Worm (Caenorhabditis elegans) whole organism, L1 larva: ENCODE results near the gene col-119.

Source experiments
- C16A3.4 ChIP-seq: fragments of 150-350 bp; optimal IDR thresholded peaks from 2 replicates; lab custom pipeline; 2014; ENCODE audit warnings: missing biosample characterization, missing genetic modification characterization
- F16B12.6 ChIP-seq: fragments of 150-350 bp; optimal IDR thresholded peaks from 2 replicates; lab custom pipeline; 2014; ENCODE audit warnings: missing biosample characterization, missing genetic modification characterization
- Y116A8C.19 ChIP-seq: sonication (generic microtip); optimal IDR thresholded peaks from 2 replicates; lab custom pipeline; 2016; ENCODE audit warnings: missing compliant biosample characterization, missing genetic modification characterization, borderline replicate concordance
- aly-2 ChIP-seq: fragments of 150-350 bp; optimal IDR thresholded peaks from 2 replicates; lab custom pipeline; 2014; ENCODE audit warnings: missing biosample characterization, missing genetic modification characterization
- ces-1 ChIP-seq: fragments of 150-350 bp; optimal IDR thresholded peaks from 2 replicates; lab custom pipeline; 2014; ENCODE audit warnings: missing biosample characterization, missing genetic modification reagents, missing genetic modification characterization
- dpl-1 ChIP-seq, 3 experiments: fragments of 150-350 bp in 2 of 3; sonication (generic microtip) in 1 of 3; optimal IDR thresholded peaks; 2 replicates each; lab custom pipeline; 2014 to 2017; ENCODE audit warnings: missing biosample characterization in 3 of 3, missing genetic modification characterization in 3 of 3, missing genetic modification reagents in 3 of 3
- efl-1 ChIP-seq, 4 experiments: fragments of 150-350 bp; optimal IDR thresholded peaks in 3 of 4; peaks in 1 of 4; 1 replicate in 1 of 4; 2 replicates in 3 of 4; lab custom pipeline; 2014; ENCODE audit warnings: missing biosample characterization in 2 of 4, missing genetic modification characterization in 2 of 4, missing genetic modification reagents in 2 of 4
- egl-27 ChIP-seq, 2 experiments: fragments of 150-350 bp in 1 of 2; sonication (generic microtip); optimal IDR thresholded peaks; 3 replicates each; lab custom pipeline; 2017 to 2018; ENCODE audit warnings: missing biosample characterization in 2 of 2, missing genetic modification characterization in 2 of 2, missing genetic modification reagents in 2 of 2
- elt-3 ChIP-seq, 6 experiments: fragments of 150-350 bp in 1 of 6; sonication (generic microtip); optimal IDR thresholded peaks; 2 replicates each; lab custom pipeline; 2017 to 2018; ENCODE audit warnings: missing biosample characterization in 6 of 6, missing genetic modification characterization in 6 of 6, inconsistent platforms in 1 of 6
- ets-5 ChIP-seq: fragments of 200-800 bp; sonication (Bioruptor generic); IDR thresholded peaks from 2 replicates; pipeline ENCODE4 v1.3.6; 2022; ENCODE audit warnings: missing genetic modification characterization, missing compliant biosample characterization
- fkh-4 ChIP-seq: sonication (generic microtip); optimal IDR thresholded peaks from 2 replicates; lab custom pipeline; 2016; ENCODE audit warnings: missing compliant biosample characterization, missing genetic modification characterization, borderline replicate concordance
- fos-1 ChIP-seq: fragments of 150-350 bp; optimal IDR thresholded peaks from 2 replicates; lab custom pipeline; 2014; ENCODE audit warnings: missing biosample characterization, missing genetic modification characterization
- jun-1 ChIP-seq: fragments of 150-350 bp; optimal IDR thresholded peaks from 2 replicates; lab custom pipeline; 2014; ENCODE audit warnings: missing biosample characterization, missing genetic modification reagents, missing genetic modification characterization
- lin-14 ChIP-seq: fragments of 200-800 bp; sonication (Bioruptor generic); optimal IDR thresholded peaks from 2 replicates; lab custom pipeline; 2018; ENCODE audit warnings: mild to moderate bottlenecking, missing genetic modification characterization, moderate library complexity, missing compliant biosample characterization
- lin-35 ChIP-seq, 2 experiments: fragments of 150-350 bp; optimal IDR thresholded peaks; 2 replicates each; lab custom pipeline; 2014; ENCODE audit warnings: missing biosample characterization in 2 of 2, missing genetic modification characterization in 2 of 2, missing genetic modification reagents in 2 of 2
- lin-39 ChIP-seq: fragments of 150-350 bp; optimal IDR thresholded peaks from 2 replicates; lab custom pipeline; 2014; ENCODE audit warnings: missing biosample characterization, missing genetic modification reagents, missing genetic modification characterization
- lir-3 ChIP-seq: sonication (generic microtip); optimal IDR thresholded peaks from 2 replicates; lab custom pipeline; 2016; ENCODE audit warnings: mild to moderate bottlenecking, missing genetic modification characterization, moderate library complexity, missing compliant biosample characterization; ENCODE audit not compliant: poor library complexity
- lsy-2 ChIP-seq, 2 experiments: fragments of 150-350 bp; optimal IDR thresholded peaks; 2 replicates each; lab custom pipeline; 2014; ENCODE audit warnings: missing biosample characterization in 2 of 2, missing genetic modification characterization in 2 of 2
- mab-9 ChIP-seq: fragments of 200-800 bp; sonication (Bioruptor generic); IDR thresholded peaks from 2 replicates; pipeline ENCODE4 v1.3.6; 2022; ENCODE audit warnings: missing genetic modification reagents, missing genetic modification characterization, missing compliant biosample characterization
- mdl-1 ChIP-seq, 2 experiments: fragments of 150-350 bp; optimal IDR thresholded peaks; 2 replicates each; lab custom pipeline; 2014 to 2017; ENCODE audit warnings: missing biosample characterization in 2 of 2, missing genetic modification characterization in 2 of 2, inconsistent platforms in 1 of 2
- nhr-19 ChIP-seq: fragments of 200-800 bp; sonication (Bioruptor generic); conservative IDR thresholded peaks from 2 replicates; pipeline ENCODE4 v1.3.6; 2022; ENCODE audit warnings: missing genetic modification characterization, missing compliant biosample characterization
- nhr-20 ChIP-seq: sonication (generic microtip); optimal IDR thresholded peaks from 2 replicates; lab custom pipeline; 2016; ENCODE audit warnings: mild to moderate bottlenecking, missing genetic modification characterization, missing compliant biosample characterization
- nhr-47 ChIP-seq: sonication (generic microtip); optimal IDR thresholded peaks from 2 replicates; lab custom pipeline; 2016; ENCODE audit warnings: mild to moderate bottlenecking, missing genetic modification characterization, moderate library complexity, missing compliant biosample characterization
- nhr-71 ChIP-seq: sonication (generic microtip); optimal IDR thresholded peaks from 2 replicates; lab custom pipeline; 2016; ENCODE audit warnings: mild to moderate bottlenecking, missing genetic modification characterization, moderate library complexity, missing compliant biosample characterization
- nhr-77 ChIP-seq: fragments of 150-350 bp; optimal IDR thresholded peaks from 2 replicates; lab custom pipeline; 2014; ENCODE audit warnings: missing biosample characterization, missing genetic modification characterization
- rnt-1 ChIP-seq: sonication (generic microtip); optimal IDR thresholded peaks from 2 replicates; lab custom pipeline; 2016; ENCODE audit warnings: mild to moderate bottlenecking, missing genetic modification characterization, moderate library complexity, missing compliant biosample characterization
- skn-1 ChIP-seq: fragments of 150-350 bp; optimal IDR thresholded peaks from 2 replicates; lab custom pipeline; 2014; ENCODE audit warnings: missing biosample characterization, missing genetic modification characterization
- snu-23 ChIP-seq: sonication (generic microtip); optimal IDR thresholded peaks from 2 replicates; lab custom pipeline; 2016; ENCODE audit warnings: missing genetic modification characterization, missing compliant biosample characterization
- sptf-1 ChIP-seq: fragments of 150-350 bp; optimal IDR thresholded peaks from 2 replicates; lab custom pipeline; 2014; ENCODE audit warnings: missing biosample characterization, missing genetic modification characterization
- swsn-7 ChIP-seq: sonication (generic microtip); optimal IDR thresholded peaks from 2 replicates; lab custom pipeline; 2016; ENCODE audit warnings: missing genetic modification characterization, missing compliant biosample characterization
- tbx-2 ChIP-seq: sonication (generic microtip); optimal IDR thresholded peaks from 2 replicates; lab custom pipeline; 2016; ENCODE audit warnings: missing genetic modification characterization, missing compliant biosample characterization
- unc-130 ChIP-seq: fragments of 150-350 bp; optimal IDR thresholded peaks from 2 replicates; lab custom pipeline; 2017; ENCODE audit warnings: missing biosample characterization, missing genetic modification characterization, inconsistent platforms
- unc-30 ChIP-seq: sonication (generic microtip); optimal IDR thresholded peaks from 2 replicates; lab custom pipeline; 2017; ENCODE audit warnings: missing biosample characterization, missing genetic modification characterization
- unc-98 ChIP-seq: fragments of 200-800 bp; sonication (Bioruptor generic); IDR thresholded peaks from 2 replicates; pipeline ENCODE4 v1.3.6; 2022; ENCODE audit warnings: missing genetic modification characterization, missing compliant biosample characterization
- vab-15 ChIP-seq: sonication (generic microtip); optimal IDR thresholded peaks from 2 replicates; lab custom pipeline; 2017; ENCODE audit warnings: missing genotype, mild to moderate bottlenecking, missing genetic modification characterization, missing compliant biosample characterization
- xbp-1 ChIP-seq: sonication (generic microtip); optimal IDR thresholded peaks from 2 replicates; lab custom pipeline; 2016; ENCODE audit warnings: missing genetic modification characterization, missing compliant biosample characterization
- zip-4 ChIP-seq: fragments of 200-800 bp; sonication (Bioruptor generic); optimal IDR thresholded peaks from 2 replicates; lab custom pipeline; 2018; ENCODE audit warnings: mild to moderate bottlenecking, missing genetic modification characterization, moderate library complexity, missing compliant biosample characterization
- ztf-11 ChIP-seq, 2 experiments: sonication (generic microtip); optimal IDR thresholded peaks; 2 replicates each; lab custom pipeline; 2016 to 2017; ENCODE audit warnings: missing genetic modification characterization in 2 of 2, missing biosample characterization in 1 of 2, missing compliant biosample characterization in 1 of 2
- ztf-4 ChIP-seq: fragments of 150-350 bp; optimal IDR thresholded peaks from 2 replicates; lab custom pipeline; 2014; ENCODE audit warnings: missing biosample characterization, missing genetic modification characterization

Gene col-119

ce11 chrIV:8975331-8975625, 4.3 kb downstream of the col-119 start, which contains the start of gene pdzd-8:
TSS of gene pdzd-8 (plus strand) at chrIV:8975526.
- TF ChIP-seq skn-1 (tag; lab: Kevin White, UChicago): no peak
- TF ChIP-seq nhr-77: no peak
- no peak for TF ChIP-seq F16B12.6
- no peak for TF ChIP-seq fos-1 (tag; lab: Kevin White, UChicago)
- no peak for TF ChIP-seq zip-4 (GFP tag; lab: Kevin White, UChicago)
- no peak for TF ChIP-seq lsy-2 (tag; optimal IDR thresholded peaks at IDR 0.05; lab: Kevin White, UChicago)
- TF ChIP-seq elt-3 (tag; optimal IDR thresholded peaks at IDR 0.05; lab: Kevin White, UChicago): no peak
- TF ChIP-seq mab-9 (GFP tag; lab: Robert Waterston, UW): no peak
- TF ChIP-seq ets-5: no peak
- no peak for TF ChIP-seq unc-30 (tag; lab: Kevin White, UChicago)

- TF ChIP-seq nhr-19 (GFP tag; lab: Robert Waterston, UW): peak; percentile 74
- TF ChIP-seq unc-130 (tag; lab: Kevin White, UChicago): peak; percentile 27
- no peak for TF ChIP-seq Y116A8C.19 (tag; lab: Kevin White, UChicago)
- no peak for TF ChIP-seq sptf-1 (tag; lab: Kevin White, UChicago)
- TF ChIP-seq lin-14 (GFP tag; lab: Kevin White, UChicago): peak; percentile 79
- peak; percentile 90 for TF ChIP-seq nhr-71 (tag; lab: Kevin White, UChicago)
- no peak for TF ChIP-seq fkh-4 (tag; lab: Kevin White, UChicago)
- TF ChIP-seq jun-1 (tag; lab: Kevin White, UChicago): no peak
- peak; percentile 51 for TF ChIP-seq xbp-1 (tag; lab: Kevin White, UChicago)
- TF ChIP-seq ztf-11 (tag; optimal IDR thresholded peaks at IDR 0.05; lab: Kevin White, UChicago): no peak
- TF ChIP-seq lir-3 (tag; lab: Kevin White, UChicago): peak; percentile 69
- peak; percentile 71 for TF ChIP-seq nhr-20 (tag; lab: Kevin White, UChicago)
- TF ChIP-seq aly-2 (tag; lab: Kevin White, UChicago): no peak
- TF ChIP-seq ztf-4: peak; percentile 66
- no peak for TF ChIP-seq unc-98 (GFP tag; lab: Robert Waterston, UW)
- TF ChIP-seq lsy-2 (tag; optimal IDR thresholded peaks at IDR 0.05; lab: Kevin White, UChicago): peak; percentile 54 to 68
- no peak for TF ChIP-seq egl-27 (tag; optimal IDR thresholded peaks at IDR 0.05; lab: Kevin White, UChicago)
- TF ChIP-seq dpl-1 (GFP tag; optimal IDR thresholded peaks at IDR 0.05; lab: Kevin White, UChicago): no peak
- peak; percentile 45 for TF ChIP-seq C16A3.4 (tag; lab: Kevin White, UChicago)
- TF ChIP-seq ces-1 (GFP tag; lab: Kevin White, UChicago): no peak
- no peak for TF ChIP-seq elt-3 (tag; optimal IDR thresholded peaks at IDR 0.05; lab: Kevin White, UChicago)
- peak; percentile 67 for TF ChIP-seq snu-23 (GFP tag; lab: Kevin White, UChicago)
- TF ChIP-seq swsn-7 (tag; lab: Kevin White, UChicago): peak; percentile 33
- TF ChIP-seq nhr-47 (tag; lab: Kevin White, UChicago): peak; percentile 34
- TF ChIP-seq lin-39: peak; percentile 48
- peak in 1 of 2 experiments; percentile 20 for TF ChIP-seq efl-1 (optimal IDR thresholded peaks at IDR 0.05; lab: Kevin White, UChicago)
- peak in 1 of 2 experiments; percentile 52 for TF ChIP-seq efl-1 (GFP tag; optimal IDR thresholded peaks at IDR 0.05 in 1 of 2; lab: Kevin White, UChicago)
- peak; percentile 25 for TF ChIP-seq tbx-2 (tag; lab: Kevin White, UChicago)
- no peak for TF ChIP-seq vab-15 (tag; lab: Kevin White, UChicago)
- peak; percentile 79 for TF ChIP-seq rnt-1 (tag; lab: Kevin White, UChicago)
- peak in 1 of 2 experiments; percentile 25 for TF ChIP-seq lin-35 (GFP tag; optimal IDR thresholded peaks at IDR 0.05; lab: Kevin White, UChicago)
- peak in 1 of 2 experiments; percentile 51 for TF ChIP-seq mdl-1 (tag; optimal IDR thresholded peaks at IDR 0.05; lab: Kevin White, UChicago)
These were observed 4.9 kb downstream of the col-119 start for ce11 chrIV:8974543-8975330.
